Fruit fly (Drosophila melanogaster): ENCODE data around the gene CG33287.

- TF ChIP-seq EcR (GFP tag; optimal IDR thresholded peaks at IDR 0.05) = no peak
- no peak for TF ChIP-seq Dll (optimal IDR thresholded peaks at IDR 0.05)
- TF ChIP-seq pan (optimal IDR thresholded peaks at IDR 0.05) = no peak
- no peak for TF ChIP-seq psq (optimal IDR thresholded peaks at IDR 0.05)
- no peak for TF ChIP-seq CG8478 (optimal IDR thresholded peaks at IDR 0.05)
These were observed 43.0 kb upstream of the CG33287 start for dm6 chr3L:21013465-21013864.
